Worm (Caenorhabditis elegans) whole organism, L4 larva: ENCODE data around the gene F40F8.12.
A peak's percentile ranks its signal among the peaks of the same experiment; 100 is the strongest.

Source experiments
- F44E2.7 ChIP-seq: fragments of 200-800 bp; sonication (Bioruptor generic); IDR thresholded peaks from 2 replicates; pipeline ENCODE4 v2.1.2; 2022; ENCODE audit warnings: missing genetic modification characterization, missing compliant biosample characterization
- F49E8.2 ChIP-seq: sonication (generic microtip); optimal IDR thresholded peaks from 2 replicates; lab custom pipeline; 2016; ENCODE audit warnings: missing compliant biosample characterization, mild to moderate bottlenecking, missing genetic modification characterization, borderline replicate concordance
- Y105C5A.15 ChIP-seq: fragments of 200-800 bp; sonication (Bioruptor generic); IDR thresholded peaks from 2 replicates; pipeline ENCODE4 v1.3.6; 2022; ENCODE audit warnings: missing genetic modification characterization, missing compliant biosample characterization
- Y48G9A.11 ChIP-seq: fragments of 200-800 bp; sonication (Bioruptor generic); IDR thresholded peaks from 2 replicates; pipeline ENCODE4 v1.3.6; 2022; ENCODE audit warnings: missing genetic modification reagents, missing genetic modification characterization, missing compliant biosample characterization
- aha-1 ChIP-seq: fragments of 150-350 bp; peaks from one replicate; lab custom pipeline; 2014; ENCODE audit warnings: missing biosample characterization, missing genetic modification characterization
- ama-1 ChIP-seq: fragments of 150-350 bp; optimal IDR thresholded peaks from 2 replicates; lab custom pipeline; 2014; ENCODE audit warnings: inconsistent platforms, mixed read lengths
- arid-1 ChIP-seq: fragments of 200-800 bp; sonication (Bioruptor generic); conservative IDR thresholded peaks from 2 replicates; pipeline ENCODE4 v1.3.6; 2022; ENCODE audit warnings: missing genetic modification reagents, missing genetic modification characterization, missing compliant biosample characterization
- ceh-82 ChIP-seq: sonication (generic microtip); optimal IDR thresholded peaks from 2 replicates; lab custom pipeline; 2017; ENCODE audit warnings: missing biosample characterization, missing genetic modification characterization
- cey-2 ChIP-seq: sonication (generic microtip); optimal IDR thresholded peaks from 3 replicates; lab custom pipeline; 2017; ENCODE audit warnings: missing genetic modification characterization, mild to moderate bottlenecking, missing compliant biosample characterization, antibody characterized with exemption, borderline replicate concordance; ENCODE audit not compliant: insufficient read depth
- ctbp-1 ChIP-seq: fragments of 200-800 bp; sonication (Bioruptor generic); IDR thresholded peaks from 2 replicates; pipeline ENCODE4 v1.3.6; 2022; ENCODE audit warnings: missing genetic modification reagents, missing genetic modification characterization, missing compliant biosample characterization
- daf-16 ChIP-seq, 3 experiments: sonication (generic microtip); optimal IDR thresholded peaks; 2 replicates each; lab custom pipeline; 2016 to 2017; ENCODE audit warnings: missing genetic modification characterization in 3 of 3, missing genetic modification reagents in 3 of 3, mild to moderate bottlenecking in 2 of 3, missing compliant biosample characterization in 2 of 3, missing biosample characterization in 1 of 3, moderate library complexity in 1 of 3
- dmd-8 ChIP-seq: fragments of 200-800 bp; sonication (Bioruptor generic); IDR thresholded peaks from 2 replicates; pipeline ENCODE4 v1.3.6; 2022; ENCODE audit warnings: missing genetic modification characterization, missing compliant biosample characterization
- dpl-1 ChIP-seq: fragments of 150-350 bp; optimal IDR thresholded peaks from 2 replicates; lab custom pipeline; 2014; ENCODE audit warnings: missing biosample characterization, missing genetic modification reagents, missing genetic modification characterization
- egl-27 ChIP-seq: sonication (generic microtip); optimal IDR thresholded peaks from 3 replicates; lab custom pipeline; 2017; ENCODE audit warnings: missing biosample characterization, missing genetic modification reagents, missing genetic modification characterization
- egl-43 ChIP-seq: fragments of 200-800 bp; sonication (Bioruptor generic); IDR thresholded peaks from 2 replicates; pipeline ENCODE4 v1.3.6; 2022; ENCODE audit warnings: missing genetic modification reagents, missing genetic modification characterization, missing compliant biosample characterization
- hmg-1.1 ChIP-seq: fragments of 200-800 bp; sonication (Bioruptor generic); IDR thresholded peaks from 2 replicates; pipeline ENCODE4 v1.3.6; 2022; ENCODE audit warnings: missing genetic modification reagents, missing genetic modification characterization, missing compliant biosample characterization
- lim-7 ChIP-seq: fragments of 200-800 bp; sonication (Bioruptor generic); IDR thresholded peaks from 2 replicates; pipeline ENCODE4 v1.3.6; 2022; ENCODE audit warnings: missing genetic modification characterization, missing compliant biosample characterization
- lin-1 ChIP-seq: fragments of 200-800 bp; sonication (Bioruptor generic); IDR thresholded peaks from 2 replicates; pipeline ENCODE4 v1.3.6; 2022; ENCODE audit warnings: missing genetic modification reagents, missing genetic modification characterization, missing compliant biosample characterization
- lsy-2 ChIP-seq, 2 experiments: fragments of 150-350 bp in 1 of 2; sonication (generic microtip) in 1 of 2; optimal IDR thresholded peaks; 2 replicates each; lab custom pipeline; 2014 to 2017; ENCODE audit warnings: missing biosample characterization in 2 of 2, missing genetic modification characterization in 2 of 2
- madf-9 ChIP-seq: fragments of 200-800 bp; sonication (Bioruptor generic); conservative IDR thresholded peaks from 2 replicates; pipeline ENCODE4 v1.3.6; 2022; ENCODE audit warnings: missing genetic modification reagents, missing genetic modification characterization, missing compliant biosample characterization
- mdl-1 ChIP-seq, 2 experiments: fragments of 150-350 bp in 1 of 2; sonication (generic microtip) in 1 of 2; optimal IDR thresholded peaks; 2 replicates each; lab custom pipeline; 2014 to 2017; ENCODE audit warnings: missing biosample characterization in 2 of 2, missing genetic modification characterization in 2 of 2
- mdt-29 ChIP-seq: fragments of 200-800 bp; sonication (Bioruptor generic); IDR thresholded peaks from 2 replicates; pipeline ENCODE4 v1.3.6; 2022; ENCODE audit warnings: missing genetic modification reagents, missing genetic modification characterization, missing compliant biosample characterization
- mes-2 ChIP-seq: sonication (generic microtip); optimal IDR thresholded peaks from 2 replicates; lab custom pipeline; 2016; ENCODE audit warnings: missing genotype, mild to moderate bottlenecking, missing genetic modification characterization, missing compliant biosample characterization; ENCODE audit not compliant: poor library complexity, severe bottlenecking
- mxl-3 ChIP-seq: fragments of 200-800 bp; sonication (Bioruptor generic); optimal IDR thresholded peaks from 2 replicates; lab custom pipeline; 2018; ENCODE audit warnings: mild to moderate bottlenecking, missing genetic modification characterization, missing compliant biosample characterization
- nhr-41 ChIP-seq: fragments of 200-800 bp; sonication (Bioruptor generic); IDR thresholded peaks from 2 replicates; pipeline ENCODE4 v1.3.6; 2022; ENCODE audit warnings: missing genetic modification reagents, missing genetic modification characterization, missing compliant biosample characterization
- nhr-76 ChIP-seq: fragments of 150-350 bp; optimal IDR thresholded peaks from 2 replicates; lab custom pipeline; 2014; ENCODE audit warnings: missing biosample characterization, missing genetic modification characterization
- nhr-77 ChIP-seq: fragments of 150-350 bp; optimal IDR thresholded peaks from 2 replicates; lab custom pipeline; 2014; ENCODE audit warnings: missing biosample characterization, missing genetic modification characterization
- rbr-2 ChIP-seq: sonication (generic microtip); optimal IDR thresholded peaks from 2 replicates; lab custom pipeline; 2016; ENCODE audit warnings: missing genotype, missing genetic modification characterization, missing compliant biosample characterization
- set-16 ChIP-seq: fragments of 200-800 bp; sonication (Bioruptor generic); IDR thresholded peaks from 2 replicates; pipeline ENCODE4 v1.3.6; 2022; ENCODE audit warnings: missing genetic modification reagents, missing genetic modification characterization, missing compliant biosample characterization
- snpc-1.2 ChIP-seq: fragments of 200-800 bp; sonication (Bioruptor generic); IDR thresholded peaks from 2 replicates; pipeline ENCODE4 v1.3.6; 2022; ENCODE audit warnings: missing genetic modification reagents, missing genetic modification characterization, missing compliant biosample characterization
- snpc-4 ChIP-seq: fragments of 150-350 bp; optimal IDR thresholded peaks from 2 replicates; lab custom pipeline; 2014; ENCODE audit warnings: missing biosample characterization, missing genetic modification characterization
- tra-1 ChIP-seq: fragments of 200-800 bp; sonication (Bioruptor generic); IDR thresholded peaks from 2 replicates; pipeline ENCODE4 v1.3.6; 2022; ENCODE audit warnings: missing genetic modification reagents, missing genetic modification characterization, missing compliant biosample characterization
- unc-130 ChIP-seq: sonication (generic microtip); optimal IDR thresholded peaks from 2 replicates; lab custom pipeline; 2016; ENCODE audit warnings: missing genetic modification reagents, missing genetic modification characterization, missing compliant biosample characterization
- unc-62 ChIP-seq, 3 experiments: fragments of 150-350 bp in 1 of 3; sonication (generic microtip); optimal IDR thresholded peaks in 2 of 3; peaks in 1 of 3; 1 replicate in 1 of 3; 2 replicates in 2 of 3; lab custom pipeline; 2014 to 2017; ENCODE audit warnings: missing biosample characterization in 3 of 3, missing genetic modification characterization in 3 of 3, missing genetic modification reagents in 3 of 3, missing genotype in 1 of 3
- zip-11 ChIP-seq: fragments of 200-800 bp; sonication (Bioruptor generic); IDR thresholded peaks from 2 replicates; pipeline ENCODE4 v1.3.6; 2022; ENCODE audit warnings: missing genetic modification characterization, missing compliant biosample characterization
- zip-2 ChIP-seq: fragments of 150-350 bp; optimal IDR thresholded peaks from 2 replicates; lab custom pipeline; 2014; ENCODE audit warnings: missing biosample characterization, missing genetic modification characterization

F40F8.12 gene

ce11 chrII:11105981-11106711, 23.5 kb upstream of the F40F8.12 start, which contains the start of gene nasp-1:
TSS of gene nasp-1 (plus strand) at chrII:11106612.
- no peak for TF ChIP-seq nhr-77 (tag; lab: Kevin White, UChicago)
- TF ChIP-seq set-16 (GFP tag; lab: Robert Waterston, UW) = no peak
- no peak for TF ChIP-seq snpc-4 (tag; lab: Kevin White, UChicago)
- TF ChIP-seq ama-1 (lab: Kevin White, UChicago) = no peak
- no peak for TF ChIP-seq ctbp-1 (GFP tag; lab: Robert Waterston, UW)
- TF ChIP-seq lin-1 (GFP tag; lab: Robert Waterston, UW) = no peak
- TF ChIP-seq mdt-29 (GFP tag; lab: Robert Waterston, UW) = no peak
- TF ChIP-seq egl-27 = no peak
- TF ChIP-seq aha-1 (tag; lab: Kevin White, UChicago) = no peak
- peak; percentile 73 for TF ChIP-seq dpl-1
- TF ChIP-seq daf-16 (GFP tag; optimal IDR thresholded peaks at IDR 0.05; lab: Kevin White, UChicago) = no peak
- peak; percentile 28 for TF ChIP-seq daf-16 (tag; optimal IDR thresholded peaks at IDR 0.05; lab: Kevin White, UChicago)
- no peak for TF ChIP-seq zip-2
- peak; percentile 25; the same call in 1 of the 2 replicates for TF ChIP-seq Y48G9A.11 (GFP tag; lab: Robert Waterston, UW)
- no peak for TF ChIP-seq snpc-1.2 (GFP tag; lab: Robert Waterston, UW)
- peak; percentile 18 for TF ChIP-seq unc-130 (GFP tag; lab: Kevin White, UChicago)
- no peak for TF ChIP-seq rbr-2 (tag; lab: Kevin White, UChicago)
- TF ChIP-seq Y105C5A.15 (GFP tag; lab: Robert Waterston, UW) = no peak
- no peak for TF ChIP-seq dmd-8 (GFP tag; lab: Robert Waterston, UW)
- no peak for TF ChIP-seq egl-43 (GFP tag; lab: Robert Waterston, UW)
- TF ChIP-seq mes-2 (tag; lab: Kevin White, UChicago) = peak; percentile 86
- no peak for TF ChIP-seq ceh-82
- TF ChIP-seq F49E8.2 (tag; lab: Kevin White, UChicago) = no peak
- no peak for TF ChIP-seq arid-1
- no peak for TF ChIP-seq nhr-41
- TF ChIP-seq mxl-3 = no peak
- TF ChIP-seq madf-9 (GFP tag; lab: Robert Waterston, UW) = no peak
- peak in 1 of 2 experiments; percentile 80 for TF ChIP-seq lsy-2 (tag; optimal IDR thresholded peaks at IDR 0.05; lab: Kevin White, UChicago)

ce11 chrII:11107828-11108227, 21.8 kb upstream of the F40F8.12 start, which contains the start of gene apc-17:
TSS of gene apc-17 (plus strand) at chrII:11108128.
- TF ChIP-seq hmg-1.1 (GFP tag; lab: Robert Waterston, UW) (no peak), zip-11 (GFP tag; lab: Robert Waterston, UW) (no peak), F44E2.7 (GFP tag; lab: Robert Waterston, UW) (no peak), mdl-1 (tag; optimal IDR thresholded peaks at IDR 0.05; lab: Kevin White, UChicago) (no peak)

ce11 chrII:11110419-11110818, 19.2 kb upstream of the F40F8.12 start:
- TF ChIP-seq nhr-76 (tag; lab: Kevin White, UChicago) = no peak
- no peak for TF ChIP-seq lim-7
- TF ChIP-seq unc-62 (GFP tag; optimal IDR thresholded peaks at IDR 0.05 in 1 of 2; lab: Kevin White, UChicago) = peak in 1 of 2 experiments; percentile 97
- no peak for TF ChIP-seq unc-62 (tag; optimal IDR thresholded peaks at IDR 0.05; lab: Kevin White, UChicago)

- TF ChIP-seq set-16 (GFP tag; lab: Robert Waterston, UW) (no peak), cey-2 (tag; lab: Kevin White, UChicago) (no peak), tra-1 (GFP tag; lab: Robert Waterston, UW) (no peak)
Observed at ce11 chrII:11111107-11111506, 18.5 kb upstream of the F40F8.12 start, which contains the start of gene glb-4. TSS of gene glb-4 (minus strand) at chrII:11111207.
